Fruit fly (Drosophila melanogaster) Kc167 (cell line): Measurements from ENCODE around the gene armi.

Experiments
- Myc ChIP-seq: fragments of >200 bp; optimal IDR thresholded peaks from 2 replicates; lab custom pipeline; 2017; ENCODE audit warnings: missing external identifiers
- Sin3A ChIP-seq: fragments of >200 bp; optimal IDR thresholded peaks from 2 replicates; lab custom pipeline; 2018; ENCODE audit warnings: missing external identifiers
- h ChIP-seq: fragments of >200 bp; optimal IDR thresholded peaks from 3 replicates; lab custom pipeline; 2018; ENCODE audit warnings: missing external identifiers
- insv ChIP-seq: fragments of >200 bp; optimal IDR thresholded peaks from 3 replicates; lab custom pipeline; 2018; ENCODE audit warnings: missing external identifiers
- psq ChIP-seq: fragments of >200 bp; optimal IDR thresholded peaks from 2 replicates; lab custom pipeline; 2017; ENCODE audit warnings: missing external identifiers
- ttk ChIP-seq: sonication (Bioruptor generic); optimal IDR thresholded peaks from 2 replicates; lab custom pipeline; 2017; ENCODE audit warnings: missing external identifiers

Gene armi

dm6 chr3L:3454921-3455554 lies 6.1 kb upstream of the armi start:
- TF ChIP-seq Sin3A (lab: Kevin White, UChicago) (no peak), h (lab: Kevin White, UChicago) (no peak), Myc (lab: Kevin White, UChicago) (no peak), ttk (lab: Kevin White, UChicago) (no peak), insv (lab: Kevin White, UChicago) (no peak), psq (lab: Kevin White, UChicago) (no peak)

DNA sequence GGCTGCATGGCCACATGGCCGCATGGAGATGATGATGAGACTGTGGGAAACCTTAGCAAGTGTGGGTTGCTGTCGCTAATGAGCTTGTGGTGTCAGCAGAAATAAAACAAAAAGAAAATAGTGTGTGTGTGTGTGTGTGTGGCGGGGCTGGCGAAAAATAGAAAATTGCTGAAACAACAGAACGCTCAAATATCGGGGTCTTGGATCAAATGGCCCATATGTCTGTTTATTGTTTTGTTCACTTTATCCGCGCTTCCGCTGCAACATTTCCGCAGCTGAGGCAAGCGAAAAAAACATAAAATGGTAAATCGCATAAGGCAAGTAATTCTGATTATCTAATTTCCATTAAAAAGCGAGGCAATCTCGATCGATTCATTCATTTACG lies 5.6 kb upstream of the armi start:
- no peak for TF ChIP-seq Sin3A (lab: Kevin White, UChicago)
- no peak for TF ChIP-seq ttk (lab: Kevin White, UChicago)
- TF ChIP-seq insv (lab: Kevin White, UChicago), result no peak
- no peak for TF ChIP-seq h (lab: Kevin White, UChicago)
- TF ChIP-seq Myc (lab: Kevin White, UChicago), result no peak
- no peak for TF ChIP-seq psq (lab: Kevin White, UChicago)

DNA sequence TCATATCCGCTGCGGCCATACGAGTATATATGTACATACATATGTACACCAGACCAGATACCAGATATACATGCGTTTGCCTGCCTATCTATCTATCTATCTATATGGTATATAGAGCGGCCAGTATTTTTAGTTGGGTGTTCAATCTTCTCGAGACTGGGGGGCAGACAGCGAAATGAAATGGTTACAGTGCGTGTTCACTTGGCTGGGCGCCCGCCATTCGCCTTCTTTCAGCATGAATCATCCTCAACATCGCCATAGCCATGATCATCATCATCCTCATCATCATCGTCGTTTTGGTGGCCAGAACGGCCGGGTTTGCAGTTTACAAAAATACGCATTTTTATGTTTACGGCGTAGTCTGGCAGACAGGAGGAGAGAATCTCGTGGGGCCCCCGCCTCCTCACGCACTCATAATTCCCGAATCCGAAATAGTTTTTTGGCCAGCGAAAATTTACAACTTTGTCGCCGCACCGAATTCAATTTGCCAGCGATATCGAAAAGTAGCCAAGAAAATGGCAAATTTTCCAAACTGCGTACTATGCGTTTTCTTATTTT lies 5.0 kb upstream of the armi start:
- TF ChIP-seq insv (lab: Kevin White, UChicago), result no peak
- TF ChIP-seq h (lab: Kevin White, UChicago), result no peak
- no peak for TF ChIP-seq psq (lab: Kevin White, UChicago)
- TF ChIP-seq Sin3A (lab: Kevin White, UChicago), result no peak
- no peak for TF ChIP-seq Myc (lab: Kevin White, UChicago)
- no peak for TF ChIP-seq ttk (lab: Kevin White, UChicago)

dm6 chr3L:3456922-3457321 lies 4.2 kb upstream of the armi start:
- TF ChIP-seq Sin3A (lab: Kevin White, UChicago), result no peak
- no peak for TF ChIP-seq insv (lab: Kevin White, UChicago)
- no peak for TF ChIP-seq psq (lab: Kevin White, UChicago)
- no peak for TF ChIP-seq Myc (lab: Kevin White, UChicago)
- TF ChIP-seq ttk (lab: Kevin White, UChicago), result no peak
- no peak for TF ChIP-seq h (lab: Kevin White, UChicago)

- TF ChIP-seq Sin3A (lab: Kevin White, UChicago) (no peak), h (lab: Kevin White, UChicago) (no peak), Myc (lab: Kevin White, UChicago) (no peak), ttk (lab: Kevin White, UChicago) (no peak), insv (lab: Kevin White, UChicago) (no peak), psq (lab: Kevin White, UChicago) (no peak)
These were observed 602 bp upstream of the armi start, which contains the start of gene eIF5B for dm6 chr3L:3460402-3461027. eIF5B (minus strand) TSS chr3L:3460977.

- TF ChIP-seq insv (lab: Kevin White, UChicago) (no peak), Myc (lab: Kevin White, UChicago) (no peak), ttk (lab: Kevin White, UChicago) (no peak), h (lab: Kevin White, UChicago) (no peak), Sin3A (lab: Kevin White, UChicago) (no peak), psq (lab: Kevin White, UChicago) (no peak)
These were observed 669 bp downstream of the armi start for dm6 chr3L:3461557-3462414.

- TF ChIP-seq Myc (lab: Kevin White, UChicago) (no peak), Sin3A (lab: Kevin White, UChicago) (no peak), ttk (lab: Kevin White, UChicago) (no peak), insv (lab: Kevin White, UChicago) (no peak), h (lab: Kevin White, UChicago) (no peak), psq (lab: Kevin White, UChicago) (no peak)
These were observed 5.1 kb downstream of the armi start, which contains the start of gene CycJ for dm6 chr3L:3466200-3466599. CycJ (plus strand) TSS chr3L:3466428.

DNA sequence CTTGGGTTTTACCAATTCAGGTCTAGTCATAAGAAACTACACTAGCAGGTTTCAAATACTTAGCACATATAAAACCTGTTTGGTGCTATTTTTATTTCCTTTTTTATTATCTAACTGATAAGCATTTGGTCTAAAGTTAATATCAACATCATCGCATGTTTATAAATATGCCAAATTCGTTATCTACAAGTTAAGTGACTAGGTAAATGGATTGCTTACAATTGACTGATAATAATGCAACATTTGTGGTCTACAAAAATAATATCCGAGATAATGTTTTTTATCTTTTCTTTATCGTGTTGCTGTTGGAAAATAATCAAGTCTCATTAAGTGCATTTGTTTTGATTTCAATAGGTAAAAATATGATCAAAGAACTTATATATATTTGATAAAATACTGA lies 8.6 kb downstream of the armi start:
- TF ChIP-seq Myc (lab: Kevin White, UChicago) (no peak), h (lab: Kevin White, UChicago) (no peak), insv (lab: Kevin White, UChicago) (no peak), Sin3A (lab: Kevin White, UChicago) (no peak), psq (lab: Kevin White, UChicago) (no peak), ttk (lab: Kevin White, UChicago) (no peak)

dm6 chr3L:3471174-3471573 lies 10.1 kb downstream of the armi start, which contains the start of gene CG14971:
CG14971 (minus strand) TSS chr3L:3471309.
- no peak for TF ChIP-seq Myc (lab: Kevin White, UChicago)
- TF ChIP-seq psq (lab: Kevin White, UChicago), result no peak
- no peak for TF ChIP-seq Sin3A (lab: Kevin White, UChicago)
- TF ChIP-seq insv (lab: Kevin White, UChicago), result no peak
- no peak for TF ChIP-seq h (lab: Kevin White, UChicago)
- no peak for TF ChIP-seq ttk (lab: Kevin White, UChicago)

DNA sequence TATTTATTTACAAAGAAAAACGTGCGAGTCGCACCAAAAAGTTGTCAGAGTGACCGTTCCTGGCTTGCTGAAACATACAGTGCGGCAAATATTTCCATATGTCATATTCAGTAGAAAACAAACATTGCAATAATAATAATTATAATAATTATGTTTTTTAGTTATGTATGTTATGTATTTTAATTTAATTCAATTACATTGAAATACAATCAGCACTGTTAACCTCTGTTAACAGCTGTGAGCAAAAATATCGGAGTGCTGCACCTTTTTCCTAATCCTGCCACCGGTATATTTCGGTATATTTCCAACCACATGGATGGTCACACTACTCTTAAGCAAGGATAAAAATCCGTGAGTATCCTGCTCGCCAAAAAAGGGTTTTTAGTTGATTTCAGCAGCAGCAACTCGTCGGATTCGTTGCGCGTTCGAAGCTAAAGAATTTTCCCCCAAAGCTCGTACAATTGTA lies 11.0 kb downstream of the armi start, which contains the start of the genes CG32267 and CG42324:
TSS of gene CG32267 (minus strand) at position 51 of the 466 bp plus-strand sequence.
TSS of gene CG42324 (plus strand) at position 385 of the 466 bp plus-strand sequence.
- TF ChIP-seq h (lab: Kevin White, UChicago), result no peak
- no peak for TF ChIP-seq insv (lab: Kevin White, UChicago)
- TF ChIP-seq Myc (lab: Kevin White, UChicago), result no peak
- TF ChIP-seq ttk (lab: Kevin White, UChicago), result no peak
- TF ChIP-seq Sin3A (lab: Kevin White, UChicago), result no peak
- TF ChIP-seq psq (lab: Kevin White, UChicago), result no peak
